Worm (Caenorhabditis elegans) whole organism, L3 larva: ENCODE data around the gene pas-6.

Source experiments
- R02D3.7 ChIP-seq: fragments of 150-350 bp; optimal IDR thresholded peaks from 2 replicates; lab custom pipeline; 2014; ENCODE audit warnings: missing biosample characterization, missing genetic modification characterization
- ama-1 ChIP-seq: fragments of 150-350 bp; optimal IDR thresholded peaks from 2 replicates; lab custom pipeline; 2018
- ceh-28 ChIP-seq: fragments of 150-350 bp; optimal IDR thresholded peaks from 2 replicates; lab custom pipeline; 2014; ENCODE audit warnings: missing biosample characterization, missing genetic modification reagents, missing genetic modification characterization
- ceh-82 ChIP-seq: fragments of 150-350 bp; optimal IDR thresholded peaks from 2 replicates; lab custom pipeline; 2014; ENCODE audit warnings: missing biosample characterization, missing genetic modification characterization
- ceh-9 ChIP-seq: sonication (generic microtip); optimal IDR thresholded peaks from 2 replicates; lab custom pipeline; 2018; ENCODE audit warnings: missing biosample characterization, missing genetic modification characterization
- egl-27 ChIP-seq: sonication (generic microtip); optimal IDR thresholded peaks from 4 replicates; lab custom pipeline; 2017; ENCODE audit warnings: missing biosample characterization, missing genetic modification reagents, missing genetic modification characterization
- elt-1 ChIP-seq: fragments of 150-350 bp; optimal IDR thresholded peaks from 2 replicates; lab custom pipeline; 2014; ENCODE audit warnings: missing biosample characterization, missing genetic modification characterization
- elt-2 ChIP-seq: sonication (generic microtip); optimal IDR thresholded peaks from 2 replicates; lab custom pipeline; 2016; ENCODE audit warnings: missing genetic modification reagents, mild to moderate bottlenecking, missing genetic modification characterization, missing compliant biosample characterization
- elt-3 ChIP-seq, 3 experiments: fragments of 150-350 bp in 1 of 3; sonication (generic microtip) in 2 of 3; optimal IDR thresholded peaks; 2 replicates in 2 of 3; 4 replicates in 1 of 3; lab custom pipeline; 2014 to 2017; ENCODE audit warnings: missing biosample characterization in 3 of 3, missing genetic modification characterization in 3 of 3
- eor-1 ChIP-seq, 2 experiments: fragments of 150-350 bp; optimal IDR thresholded peaks; 2 replicates each; lab custom pipeline; 2014 to 2018; ENCODE audit warnings: missing biosample characterization in 2 of 2, missing genetic modification characterization in 2 of 2
- fkh-2 ChIP-seq: fragments of 150-350 bp; optimal IDR thresholded peaks from 2 replicates; lab custom pipeline; 2014; ENCODE audit warnings: missing biosample characterization, missing genetic modification reagents, missing genetic modification characterization
- fos-1 ChIP-seq: fragments of 150-350 bp; optimal IDR thresholded peaks from 2 replicates; lab custom pipeline; 2014; ENCODE audit warnings: missing biosample characterization, missing genetic modification characterization
- hmg-11 ChIP-seq: sonication (generic microtip); optimal IDR thresholded peaks from 2 replicates; lab custom pipeline; 2016; ENCODE audit warnings: missing genetic modification characterization, missing compliant biosample characterization
- jun-1 ChIP-seq: fragments of 150-350 bp; optimal IDR thresholded peaks from 2 replicates; lab custom pipeline; 2014; ENCODE audit warnings: missing biosample characterization, missing genetic modification reagents, missing genetic modification characterization
- lin-15B ChIP-seq: fragments of 150-350 bp; optimal IDR thresholded peaks from 2 replicates; lab custom pipeline; 2014; ENCODE audit warnings: missing biosample characterization, missing genetic modification characterization
- lin-39 ChIP-seq: fragments of 150-350 bp; optimal IDR thresholded peaks from 2 replicates; lab custom pipeline; 2018; ENCODE audit warnings: missing biosample characterization, missing genetic modification reagents, missing genetic modification characterization
- lsy-12 ChIP-seq: sonication (generic microtip); optimal IDR thresholded peaks from 2 replicates; lab custom pipeline; 2016; ENCODE audit warnings: mild to moderate bottlenecking, missing genetic modification characterization, missing compliant biosample characterization
- mdl-1 ChIP-seq: fragments of 150-350 bp; optimal IDR thresholded peaks from 2 replicates; lab custom pipeline; 2014; ENCODE audit warnings: missing biosample characterization, missing genetic modification characterization
- mml-1 ChIP-seq: fragments of 150-350 bp; sonication (generic microtip); optimal IDR thresholded peaks from 3 replicates; lab custom pipeline; 2014; ENCODE audit warnings: missing biosample characterization, missing genetic modification characterization
- nfya-1 ChIP-seq: sonication (generic microtip); optimal IDR thresholded peaks from 2 replicates; lab custom pipeline; 2017; ENCODE audit warnings: missing genetic modification characterization, mild to moderate bottlenecking, missing compliant biosample characterization, antibody characterized with exemption, moderate library complexity; ENCODE audit not compliant: insufficient read depth
- nhr-11 ChIP-seq: fragments of 150-350 bp; optimal IDR thresholded peaks from 2 replicates; lab custom pipeline; 2014; ENCODE audit warnings: missing biosample characterization, missing genetic modification characterization
- nhr-12 ChIP-seq: fragments of 150-350 bp; optimal IDR thresholded peaks from 2 replicates; lab custom pipeline; 2014; ENCODE audit warnings: missing biosample characterization, missing genetic modification characterization
- nhr-23 ChIP-seq: fragments of 150-350 bp; optimal IDR thresholded peaks from 2 replicates; lab custom pipeline; 2014; ENCODE audit warnings: missing biosample characterization, missing genetic modification reagents, missing genetic modification characterization
- nhr-25 ChIP-seq: sonication (generic microtip); optimal IDR thresholded peaks from 2 replicates; lab custom pipeline; 2017; ENCODE audit warnings: missing biosample characterization, missing genetic modification characterization
- nhr-43 ChIP-seq: sonication (generic microtip); optimal IDR thresholded peaks from 2 replicates; lab custom pipeline; 2016; ENCODE audit warnings: mild to moderate bottlenecking, missing genetic modification characterization, missing compliant biosample characterization; ENCODE audit not compliant: poor library complexity, severe bottlenecking
- nhr-67 ChIP-seq: fragments of 150-350 bp; optimal IDR thresholded peaks from 2 replicates; lab custom pipeline; 2014; ENCODE audit warnings: missing biosample characterization, missing genetic modification characterization
- nhr-76 ChIP-seq: fragments of 150-350 bp; sonication (generic microtip); optimal IDR thresholded peaks from 5 replicates; lab custom pipeline; 2014; ENCODE audit warnings: missing biosample characterization, missing genetic modification characterization
- nhr-77 ChIP-seq: fragments of 150-350 bp; optimal IDR thresholded peaks from 2 replicates; lab custom pipeline; 2014; ENCODE audit warnings: missing biosample characterization, missing genetic modification characterization
- pha-4 ChIP-seq: fragments of 150-350 bp; optimal IDR thresholded peaks from 2 replicates; lab custom pipeline; 2014; ENCODE audit warnings: missing biosample characterization, missing genetic modification reagents, missing genetic modification characterization
- skn-1 ChIP-seq: fragments of 150-350 bp; optimal IDR thresholded peaks from 2 replicates; lab custom pipeline; 2014; ENCODE audit warnings: missing biosample characterization, missing genetic modification characterization
- snpc-4 ChIP-seq: fragments of 150-350 bp; optimal IDR thresholded peaks from 2 replicates; lab custom pipeline; 2014; ENCODE audit warnings: missing biosample characterization, missing genetic modification characterization
- tbx-2 ChIP-seq: sonication (generic microtip); optimal IDR thresholded peaks from 2 replicates; lab custom pipeline; 2016; ENCODE audit warnings: mild to moderate bottlenecking, missing genetic modification characterization, missing compliant biosample characterization
- unc-62 ChIP-seq: fragments of 150-350 bp; sonication (generic microtip); optimal IDR thresholded peaks from 4 replicates; lab custom pipeline; 2014; ENCODE audit warnings: missing biosample characterization, missing genetic modification reagents, missing genetic modification characterization
- ztf-11 ChIP-seq: fragments of 150-350 bp; optimal IDR thresholded peaks from 2 replicates; lab custom pipeline; 2014; ENCODE audit warnings: missing biosample characterization, missing genetic modification characterization

Gene pas-6

DNA sequence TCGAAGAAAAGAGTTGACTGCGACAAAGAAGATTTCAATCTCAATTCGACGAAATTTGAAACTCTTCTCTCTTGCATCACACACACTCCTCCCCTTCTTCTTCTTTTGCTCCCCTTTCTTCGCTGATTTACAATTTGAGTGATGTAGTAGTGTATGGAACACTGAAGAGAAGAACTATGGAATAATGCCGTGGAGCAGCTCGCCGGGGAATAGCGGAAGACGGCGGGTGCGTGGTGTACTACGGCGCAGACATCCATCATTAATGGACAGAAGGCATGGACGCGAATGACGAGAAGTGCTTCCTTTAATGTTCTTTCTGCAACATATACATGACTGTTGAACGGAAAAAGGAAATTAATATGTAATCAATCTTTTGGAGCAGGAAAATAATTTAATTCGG is 1.3 kb downstream of the pas-6 start:
- TF ChIP-seq nfya-1: peak; percentile 9
- no peak for TF ChIP-seq unc-62
- TF ChIP-seq ama-1 (lab: Kevin White, UChicago): peak; percentile 46
- TF ChIP-seq fos-1 (tag; lab: Kevin White, UChicago): no peak
- TF ChIP-seq lin-39 (tag; lab: Kevin White, UChicago): peak; percentile 71

DNA sequence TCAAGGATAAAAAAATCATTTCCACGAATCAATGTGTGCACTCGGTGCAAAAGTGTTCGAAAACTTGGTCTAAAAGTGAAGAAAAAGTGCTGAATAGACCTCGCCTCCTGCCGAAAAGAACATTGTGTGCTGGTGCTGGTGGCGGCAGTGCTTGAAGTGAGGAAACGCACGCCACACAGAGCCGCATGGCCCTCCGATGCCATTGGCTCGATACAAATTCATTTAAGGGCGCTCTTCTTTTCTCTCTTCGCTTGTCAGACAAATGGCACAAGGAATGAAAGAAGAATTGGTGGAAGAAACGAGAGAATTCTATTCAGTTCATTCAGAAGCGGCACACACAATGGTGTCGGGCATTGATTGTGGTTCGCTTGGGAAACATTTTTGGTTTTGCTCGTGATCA is 1.8 kb downstream of the pas-6 start:
- TF ChIP-seq nhr-76 (tag; lab: Kevin White, UChicago) (no peak), hmg-11 (tag; lab: Kevin White, UChicago) (peak; percentile 16), nfya-1 (peak; percentile 48), snpc-4 (tag; lab: Kevin White, UChicago) (no peak), nhr-77 (no peak), elt-2 (tag; lab: Kevin White, UChicago) (no peak)

DNA sequence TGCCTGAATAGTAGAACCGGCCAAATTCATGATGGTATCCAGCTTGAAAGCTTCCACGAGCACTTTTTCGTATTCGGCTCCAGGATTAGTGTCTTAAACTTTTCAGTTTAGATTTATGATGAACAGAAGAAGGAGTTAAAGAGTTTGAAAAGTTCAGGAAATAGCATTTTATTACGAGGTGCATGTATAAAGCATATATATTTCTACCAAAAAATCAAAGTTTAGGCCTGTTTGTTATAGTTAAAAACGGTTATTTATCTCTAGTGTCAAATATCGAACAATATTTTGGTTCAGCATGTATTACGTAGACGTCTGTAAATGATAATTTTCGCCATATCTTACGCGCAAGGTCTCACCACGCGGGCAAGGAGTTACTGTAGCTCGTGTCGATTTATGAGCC is 2.8 kb downstream of the pas-6 start, which contains the start of gene klc-2:
TSS of gene klc-2 (minus strand) at position 101 of the 400 bp plus-strand sequence.
- TF ChIP-seq mdl-1 (tag; lab: Kevin White, UChicago): no peak

ce11 chrV:5580517-5580916 is 3.6 kb downstream of the pas-6 start:
- peak; percentile 40 for TF ChIP-seq lsy-12 (tag; lab: Kevin White, UChicago)
- no peak for TF ChIP-seq ztf-11 (tag; lab: Kevin White, UChicago)
- no peak for TF ChIP-seq fkh-2 (tag; lab: Kevin White, UChicago)
- TF ChIP-seq nfya-1: peak; percentile 92
- no peak for TF ChIP-seq elt-1 (tag; lab: Kevin White, UChicago)
- TF ChIP-seq nhr-76 (tag; lab: Kevin White, UChicago): no peak
- peak; percentile 82 for TF ChIP-seq ceh-28 (tag; lab: Kevin White, UChicago)
- peak; percentile 19 for TF ChIP-seq nhr-11
- TF ChIP-seq eor-1 (tag; optimal IDR thresholded peaks at IDR 0.05; lab: Kevin White, UChicago): no peak
- TF ChIP-seq ama-1 (lab: Kevin White, UChicago): peak; percentile 48
- TF ChIP-seq jun-1 (tag; lab: Kevin White, UChicago): no peak
- TF ChIP-seq egl-27: no peak
- TF ChIP-seq mml-1 (tag; lab: Kevin White, UChicago): no peak
- TF ChIP-seq mdl-1 (tag; lab: Kevin White, UChicago): no peak
- TF ChIP-seq nhr-23: peak; percentile 47
- TF ChIP-seq ceh-82 (tag; lab: Kevin White, UChicago): no peak
- no peak for TF ChIP-seq nhr-77
- no peak for TF ChIP-seq ceh-9 (tag; lab: Kevin White, UChicago)
- TF ChIP-seq nhr-25 (tag; lab: Kevin White, UChicago): peak; percentile 45
- no peak for TF ChIP-seq nhr-67 (tag; lab: Kevin White, UChicago)
- peak; percentile 50 for TF ChIP-seq pha-4 (tag; lab: Kevin White, UChicago)
- no peak for TF ChIP-seq elt-3 (tag; optimal IDR thresholded peaks at IDR 0.05; lab: Kevin White, UChicago)
- TF ChIP-seq lin-39 (tag; lab: Kevin White, UChicago): peak; percentile 43
- peak; percentile 30 for TF ChIP-seq nhr-43 (tag; lab: Kevin White, UChicago)
- TF ChIP-seq R02D3.7 (tag; lab: Kevin White, UChicago): no peak
- peak; percentile 84 for TF ChIP-seq hmg-11 (tag; lab: Kevin White, UChicago)
- TF ChIP-seq fos-1 (tag; lab: Kevin White, UChicago): no peak
- no peak for TF ChIP-seq tbx-2
- no peak for TF ChIP-seq nhr-12 (tag; lab: Kevin White, UChicago)
- peak; percentile 30 for TF ChIP-seq elt-2 (tag; lab: Kevin White, UChicago)
- TF ChIP-seq skn-1 (tag; lab: Kevin White, UChicago): no peak
- TF ChIP-seq lin-15B (tag; lab: Kevin White, UChicago): peak; percentile 37
- peak; percentile 65 for TF ChIP-seq snpc-4 (tag; lab: Kevin White, UChicago)

- TF ChIP-seq nhr-67 (tag; lab: Kevin White, UChicago): no peak
- TF ChIP-seq nhr-77: no peak
- no peak for TF ChIP-seq nhr-12 (tag; lab: Kevin White, UChicago)
These were observed 4.5 kb downstream of the pas-6 start for ce11 chrV:5579666-5580065.
